Worm (Caenorhabditis elegans) whole organism, young adult: ENCODE results near the gene acl-8.

Experiments used
- F10E7.11 ChIP-seq: sonication (generic microtip); optimal IDR thresholded peaks from 2 replicates; lab custom pipeline; 2017; ENCODE audit warnings: mild to moderate bottlenecking, missing genetic modification characterization, moderate library complexity, missing compliant biosample characterization
- F39B2.1 ChIP-seq: fragments of 200-800 bp; sonication (Bioruptor generic); IDR thresholded peaks from 2 replicates; pipeline ENCODE4 v1.3.6; 2022; ENCODE audit warnings: missing genetic modification reagents, missing genetic modification characterization, missing compliant biosample characterization
- F49E8.2 ChIP-seq: sonication (generic microtip); optimal IDR thresholded peaks from 3 replicates; lab custom pipeline; 2017; ENCODE audit warnings: missing genetic modification characterization, mild to moderate bottlenecking, missing compliant biosample characterization, antibody characterized with exemption, moderate library complexity; ENCODE audit not compliant: insufficient read depth
- Y79H2A.3 ChIP-seq: fragments of 200-800 bp; sonication (Bioruptor generic); conservative IDR thresholded peaks from 2 replicates; pipeline ENCODE4 v1.3.6; 2022; ENCODE audit warnings: missing genetic modification reagents, missing genetic modification characterization, missing compliant biosample characterization
- ama-1 ChIP-seq, 3 experiments: fragments of 150-350 bp in 1 of 3; sonication (generic microtip) in 2 of 3; optimal IDR thresholded peaks; 2 replicates each; lab custom pipeline; 2014 to 2018; ENCODE audit warnings: missing biosample characterization in 2 of 3, missing genetic modification characterization in 2 of 3, missing genetic modification reagents in 2 of 3
- cebp-1 ChIP-seq, 2 experiments: fragments of 200-800 bp in 1 of 2; sonication (Bioruptor generic) in 1 of 2; sonication (generic microtip) in 1 of 2; IDR thresholded peaks in 1 of 2; optimal IDR thresholded peaks in 1 of 2; 2 replicates each; pipeline versions ENCODE4 v1.3.6 to Lab custom; 2017 to 2022; ENCODE audit warnings: missing compliant biosample characterization in 2 of 2, missing genetic modification characterization in 2 of 2, mild to moderate bottlenecking in 1 of 2, missing genetic modification reagents in 1 of 2, moderate library complexity in 1 of 2
- die-1 ChIP-seq: sonication (generic microtip); optimal IDR thresholded peaks from 2 replicates; lab custom pipeline; 2016; ENCODE audit warnings: missing genotype, mild to moderate bottlenecking, missing genetic modification characterization, missing compliant biosample characterization
- fkh-3 ChIP-seq: sonication (generic microtip); optimal IDR thresholded peaks from 2 replicates; lab custom pipeline; 2016; ENCODE audit warnings: mild to moderate bottlenecking, missing genetic modification characterization, missing compliant biosample characterization
- lin-54 ChIP-seq: fragments of 200-800 bp; sonication (Bioruptor generic); optimal IDR thresholded peaks from 2 replicates; lab custom pipeline; 2018; ENCODE audit warnings: mild to moderate bottlenecking, missing genetic modification characterization, missing compliant biosample characterization
- lsl-1 ChIP-seq: fragments of 200-800 bp; sonication (Bioruptor generic); optimal IDR thresholded peaks from 2 replicates; lab custom pipeline; 2018; ENCODE audit warnings: mild to moderate bottlenecking, missing genetic modification characterization, moderate library complexity, missing compliant biosample characterization
- madf-8 ChIP-seq: fragments of 200-800 bp; sonication (Bioruptor generic); conservative IDR thresholded peaks from 2 replicates; pipeline ENCODE4 v1.3.6; 2022; ENCODE audit warnings: missing genetic modification reagents, missing genetic modification characterization, missing compliant biosample characterization
- pha-4 ChIP-seq: fragments of 150-350 bp; sonication (generic microtip); optimal IDR thresholded peaks from 2 replicates; lab custom pipeline; 2014; ENCODE audit warnings: missing biosample characterization, missing genetic modification reagents, missing genetic modification characterization
- tbx-9 ChIP-seq: sonication (generic microtip); optimal IDR thresholded peaks from 2 replicates; lab custom pipeline; 2016; ENCODE audit warnings: borderline replicate concordance, missing genetic modification characterization, inconsistent platforms, missing compliant biosample characterization
- unc-62 ChIP-seq: fragments of 150-350 bp; optimal IDR thresholded peaks from 2 replicates; lab custom pipeline; 2014; ENCODE audit warnings: missing biosample characterization, missing genetic modification reagents, missing genetic modification characterization

DNA sequence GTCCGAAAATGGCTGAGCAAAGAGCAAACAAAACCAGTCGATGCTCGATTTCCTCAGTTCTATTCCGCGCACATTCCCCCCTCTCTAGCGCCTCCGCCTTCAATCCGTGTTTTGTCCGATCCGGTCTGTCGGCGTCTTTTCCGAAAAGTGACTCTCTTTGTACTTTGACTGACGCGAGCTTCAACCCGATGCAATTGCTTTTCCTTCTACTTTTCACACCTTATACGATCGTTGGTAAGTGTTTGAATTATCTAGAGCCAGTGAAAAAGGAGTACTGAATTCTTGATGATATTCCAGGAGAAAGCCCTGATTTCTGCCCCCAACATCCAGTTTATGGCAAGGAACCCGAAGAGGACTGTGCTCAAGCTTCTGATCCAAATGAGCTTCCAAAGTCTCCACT is 35.7 kb upstream of the acl-8 start, which contains the start of gene cht-6:
- TF ChIP-seq fkh-3 (no peak), lin-54 (GFP tag; lab: Kevin White, UChicago) (no peak), F49E8.2 (tag; lab: Kevin White, UChicago) (no peak), madf-8 (GFP tag; lab: Robert Waterston, UW) (no peak), lsl-1 (no peak), tbx-9 (no peak), unc-62 (GFP tag; lab: Kevin White, UChicago) (no peak), F39B2.1 (GFP tag; lab: Robert Waterston, UW) (no peak), ama-1 (optimal IDR thresholded peaks at IDR 0.05; lab: Kevin White, UChicago) (no peak), ama-1 (GFP tag; optimal IDR thresholded peaks at IDR 0.05; lab: Kevin White, UChicago) (no peak), cebp-1 (GFP tag; IDR thresholded peaks at IDR 0.05; lab: Robert Waterston, UW) (no peak), cebp-1 (tag; optimal IDR thresholded peaks at IDR 0.05; lab: Kevin White, UChicago) (no peak), F10E7.11 (tag; lab: Kevin White, UChicago) (no peak), die-1 (tag; lab: Kevin White, UChicago) (no peak), Y79H2A.3 (no peak), pha-4 (tag; lab: Kevin White, UChicago) (no peak)
